Worm (Caenorhabditis elegans) whole organism, early embryonic: ENCODE data around the gene F42A9.17.

Experiments used
- B0310.2 ChIP-seq: sonication (generic microtip); optimal IDR thresholded peaks from 2 replicates; lab custom pipeline; 2016; ENCODE audit warnings: mild to moderate bottlenecking, missing genetic modification characterization, missing compliant biosample characterization
- ama-1 ChIP-seq: fragments of 150-350 bp; optimal IDR thresholded peaks from 2 replicates; lab custom pipeline; 2014
- ceh-36 ChIP-seq: sonication (generic microtip); optimal IDR thresholded peaks from 2 replicates; lab custom pipeline; 2016; ENCODE audit warnings: missing genetic modification characterization, inconsistent platforms, missing compliant biosample characterization
- flt-1 ChIP-seq: fragments of 200-800 bp; sonication (Bioruptor generic); IDR thresholded peaks from 2 replicates; pipeline ENCODE4 v1.3.6; 2022; ENCODE audit warnings: missing genetic modification characterization, missing compliant biosample characterization
- pes-1 ChIP-seq: fragments of 200-800 bp; sonication (Bioruptor generic); IDR thresholded peaks from 2 replicates; pipeline ENCODE4 v1.3.6; 2022; ENCODE audit warnings: missing genetic modification reagents, missing genetic modification characterization, missing compliant biosample characterization
- tbx-11 ChIP-seq: fragments of 200-800 bp; sonication (Bioruptor generic); IDR thresholded peaks from 2 replicates; pipeline ENCODE4 v1.3.6; 2022; ENCODE audit warnings: missing genetic modification characterization, missing compliant biosample characterization
- tbx-37 ChIP-seq: fragments of 200-800 bp; sonication (Bioruptor generic); conservative IDR thresholded peaks from 2 replicates; pipeline ENCODE4 v1.3.6; 2022; ENCODE audit warnings: missing genetic modification reagents, missing genetic modification characterization, missing compliant biosample characterization
- tra-4 ChIP-seq: sonication (generic microtip); optimal IDR thresholded peaks from 2 replicates; lab custom pipeline; 2017; ENCODE audit warnings: missing genetic modification characterization, missing compliant biosample characterization

ce11 chrIV:8614680-8615079 is 2.9 kb upstream of the F42A9.17 start, which contains the start of gene cyp-33E3:
- TF ChIP-seq ama-1 (lab: Kevin White, UChicago) (no peak), flt-1 (GFP tag; lab: Robert Waterston, UW) (no peak), tbx-37 (GFP tag; lab: Robert Waterston, UW) (no peak), ceh-36 (tag; lab: Kevin White, UChicago) (no peak), B0310.2 (tag; lab: Kevin White, UChicago) (no peak), tbx-11 (GFP tag; lab: Robert Waterston, UW) (no peak), pes-1 (no peak), tra-4 (tag; lab: Kevin White, UChicago) (no peak)
